Worm (Caenorhabditis elegans): ENCODE data around the gene F26F2.8.

ce11 chrV:20544092-20544491 is 35.3 kb upstream of the F26F2.8 start, which contains the start of gene slc-36.3:
- TF ChIP-seq aptf-3 (GFP tag; IDR thresholded peaks at IDR 0.05) (no peak), hrde-1 (tag; optimal IDR thresholded peaks at IDR 0.05; ENCODE audit: borderline replicate concordance) (no peak), ztf-3 (GFP tag; optimal IDR thresholded peaks at IDR 0.05) (no peak), sea-2 (GFP tag; IDR thresholded peaks at IDR 0.05) (no peak), dpl-1 (GFP tag; optimal IDR thresholded peaks at IDR 0.05) (no peak)
